Fruit fly (Drosophila melanogaster) Kc167 (cell line): ENCODE data around the gene CG16762.

Source experiments
- insv ChIP-seq: fragments of >200 bp; optimal IDR thresholded peaks from 3 replicates; lab custom pipeline; 2018; ENCODE audit warnings: missing external identifiers
- psq ChIP-seq: fragments of >200 bp; optimal IDR thresholded peaks from 2 replicates; lab custom pipeline; 2017; ENCODE audit warnings: missing external identifiers

DNA sequence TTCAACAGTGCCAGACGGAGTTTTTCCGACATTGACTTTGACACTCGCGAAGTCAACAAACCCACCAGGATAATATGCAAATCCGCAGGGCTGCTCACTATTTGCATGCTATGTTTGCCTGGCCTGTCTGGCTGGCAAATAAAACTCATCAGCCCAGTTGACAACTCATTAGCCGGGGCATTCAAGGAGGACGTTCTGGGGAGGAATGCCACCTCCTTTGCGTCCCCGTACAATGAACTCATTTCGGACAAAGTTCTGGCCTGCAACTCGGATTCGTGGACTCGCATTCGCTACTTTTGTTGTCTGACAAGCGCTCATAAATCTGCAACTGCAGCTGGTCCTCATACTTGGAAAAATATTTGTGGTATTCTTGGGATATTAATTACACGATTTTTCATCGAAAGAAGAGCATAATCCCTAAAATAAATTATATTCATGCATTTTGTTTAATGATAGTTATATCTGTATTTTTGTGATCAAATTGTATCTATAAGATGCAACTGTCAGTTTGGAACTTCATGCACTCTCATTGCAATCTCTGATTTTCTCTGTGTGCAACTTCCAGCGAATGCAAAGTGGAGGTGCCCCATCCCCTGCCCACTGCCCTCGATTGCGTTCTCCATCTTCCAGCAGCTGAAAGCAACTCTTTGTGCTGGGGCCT, 4.5 kb downstream of the CG16762 start:
- TF ChIP-seq insv (lab: Kevin White, UChicago) (no peak), psq (lab: Kevin White, UChicago) (no peak)
